Fruit fly (Drosophila melanogaster) whole organism, pupa: ENCODE results near the gene Nrg.

Experiments
- CG14655 ChIP-seq: fragments of 200-800 bp; sonication (Bioruptor generic); optimal IDR thresholded peaks from 3 replicates; lab custom pipeline; 2017; ENCODE audit warnings: mild to moderate bottlenecking, missing biosample characterization, missing genetic modification reagents, missing genetic modification characterization
- CG34367 ChIP-seq: fragments of 200-800 bp; sonication (Bioruptor generic); optimal IDR thresholded peaks from 2 replicates; lab custom pipeline; 2018; ENCODE audit warnings: missing biosample characterization, mild to moderate bottlenecking, missing genetic modification characterization
- CG8301 ChIP-seq: fragments of 200-800 bp; sonication (Bioruptor generic); optimal IDR thresholded peaks from 2 replicates; lab custom pipeline; 2018; ENCODE audit warnings: missing biosample characterization, mild to moderate bottlenecking, missing genetic modification characterization
- D1 ChIP-seq: fragments of 200-800 bp; sonication (Bioruptor generic); optimal IDR thresholded peaks from 2 replicates; lab custom pipeline; 2018; ENCODE audit warnings: missing biosample characterization, mild to moderate bottlenecking, missing genetic modification characterization, moderate library complexity
- EcR ChIP-seq: fragments of 200-800 bp; sonication (Bioruptor generic); optimal IDR thresholded peaks from 3 replicates; lab custom pipeline; 2019; ENCODE audit warnings: missing biosample characterization, missing genetic modification characterization, mild to moderate bottlenecking, moderate library complexity, missing genetic modification reagents
- Snoo ChIP-seq: fragments of 200-800 bp; sonication (Bioruptor generic); optimal IDR thresholded peaks from 3 replicates; lab custom pipeline; 2017; ENCODE audit warnings: missing biosample characterization, mild to moderate bottlenecking, missing genetic modification characterization, inconsistent platforms
- rn ChIP-seq: fragments of 200-800 bp; sonication (Bioruptor generic); IDR thresholded peaks from 2 replicates; pipeline ENCODE4 v1.3.6; 2022; ENCODE audit warnings: missing biosample characterization, missing genetic modification characterization

DNA sequence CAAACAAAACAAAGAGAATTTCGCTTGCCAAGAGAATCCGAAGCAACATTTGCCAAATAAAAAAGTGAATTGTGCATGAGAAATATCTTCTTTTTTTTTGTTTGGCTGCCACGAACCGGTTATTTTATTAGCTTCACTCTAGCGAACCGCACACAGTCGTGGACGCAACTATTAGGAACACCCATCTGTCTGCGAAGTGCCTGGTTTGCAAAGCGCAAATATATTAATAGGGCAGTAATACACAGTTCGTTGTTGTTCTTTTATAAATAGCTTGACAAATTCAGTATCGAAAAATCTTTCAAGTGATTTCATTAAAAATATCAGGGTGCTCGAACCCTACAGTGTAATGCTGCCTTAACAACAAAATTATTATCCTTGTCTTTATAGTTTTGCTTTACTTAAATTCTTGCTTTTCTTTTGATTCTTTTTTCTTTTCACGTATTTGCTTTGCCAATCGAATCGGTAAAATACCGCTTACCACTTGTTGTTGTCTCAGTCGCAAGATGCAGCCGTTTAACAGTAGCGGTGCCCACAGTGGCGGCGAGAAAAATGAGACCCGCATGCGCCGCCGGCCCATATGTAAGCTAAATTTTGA, 25.6 kb upstream of the Nrg start:
- TF ChIP-seq EcR (GFP tag; lab: Kevin White, UChicago) (no peak), D1 (tag; lab: Kevin White, UChicago) (no peak), CG14655 (GFP tag; lab: Kevin White, UChicago) (peak; percentile 38), rn (GFP tag; lab: Robert Waterston, UW) (no peak), CG34367 (tag; lab: Kevin White, UChicago) (peak; percentile 34), CG8301 (tag; lab: Kevin White, UChicago) (peak; percentile 44), Snoo (peak; percentile 10)
